Fruit fly (Drosophila melanogaster) whole organism, prepupa: ENCODE measurements around the gene hth.

Experiments used
- Blimp-1 ChIP-seq: fragments of 200-800 bp; sonication (Bioruptor generic); optimal IDR thresholded peaks from 3 replicates; lab custom pipeline; 2017; ENCODE audit warnings: missing biosample characterization, missing genetic modification characterization, mild to moderate bottlenecking, moderate library complexity, missing genetic modification reagents
- CG10631 ChIP-seq: fragments of 200-800 bp; sonication (Bioruptor generic); optimal IDR thresholded peaks from 2 replicates; lab custom pipeline; 2016; ENCODE audit warnings: missing biosample characterization, missing genetic modification characterization
- CG11762 ChIP-seq: fragments of 200-800 bp; sonication (Bioruptor generic); optimal IDR thresholded peaks from 3 replicates; lab custom pipeline; 2016; ENCODE audit warnings: missing biosample characterization, missing genetic modification characterization; ENCODE audit not compliant: insufficient read depth
- CG15336 ChIP-seq: fragments of 200-800 bp; sonication (Bioruptor generic); IDR thresholded peaks from 2 replicates; pipeline ENCODE4 v1.3.6; 2022; ENCODE audit warnings: missing biosample characterization, missing genetic modification characterization
- CG3032 ChIP-seq: fragments of 200-800 bp; optimal IDR thresholded peaks from 2 replicates; lab custom pipeline; 2019; ENCODE audit warnings: missing biosample characterization, mild to moderate bottlenecking, missing genetic modification characterization, moderate library complexity
- CG31627 ChIP-seq: fragments of 200-800 bp; sonication (Bioruptor generic); optimal IDR thresholded peaks from 3 replicates; lab custom pipeline; 2016; ENCODE audit warnings: missing biosample characterization, missing genetic modification characterization
- CG3919 ChIP-seq: fragments of 200-800 bp; sonication (Bioruptor generic); optimal IDR thresholded peaks from 3 replicates; lab custom pipeline; 2016; ENCODE audit warnings: missing biosample characterization, missing genetic modification characterization
- CG6163 ChIP-seq: fragments of 200-800 bp; sonication (Bioruptor generic); IDR thresholded peaks from 3 replicates; pipeline ENCODE4 v1.3.6; 2022; ENCODE audit warnings: missing biosample characterization, missing genetic modification characterization
- CG6808 ChIP-seq: fragments of 200-800 bp; sonication (Bioruptor generic); optimal IDR thresholded peaks from 3 replicates; lab custom pipeline; 2017; ENCODE audit warnings: missing biosample characterization, missing genetic modification characterization, mild to moderate bottlenecking, moderate library complexity, missing genetic modification reagents
- CG6854 ChIP-seq: fragments of 200-800 bp; sonication (Bioruptor generic); optimal IDR thresholded peaks from 2 replicates; lab custom pipeline; 2017; ENCODE audit warnings: missing biosample characterization, mild to moderate bottlenecking, missing genetic modification characterization
- CG7368 ChIP-seq: fragments of 200-800 bp; sonication (Bioruptor generic); optimal IDR thresholded peaks from 3 replicates; lab custom pipeline; 2016; ENCODE audit warnings: missing biosample characterization, missing genetic modification characterization
- CG9139 ChIP-seq: fragments of 200-800 bp; sonication (Bioruptor generic); optimal IDR thresholded peaks from 3 replicates; lab custom pipeline; 2017; ENCODE audit warnings: missing biosample characterization, mild to moderate bottlenecking, missing genetic modification characterization
- Eip75B ChIP-seq: fragments of 200-800 bp; sonication (Bioruptor generic); optimal IDR thresholded peaks from 3 replicates; lab custom pipeline; 2016; ENCODE audit warnings: missing biosample characterization, missing genetic modification characterization
- Eip78C ChIP-seq: fragments of 200-800 bp; sonication (Bioruptor generic); peaks from one replicate; lab custom pipeline; 2016; ENCODE audit warnings: missing biosample characterization, missing genetic modification characterization
- Eip93F ChIP-seq: fragments of 200-800 bp; sonication (Bioruptor generic); optimal IDR thresholded peaks from 2 replicates; lab custom pipeline; 2016; ENCODE audit warnings: missing biosample characterization, mild to moderate bottlenecking, missing genetic modification characterization
- Ets96B ChIP-seq: fragments of 200-800 bp; optimal IDR thresholded peaks from 2 replicates; lab custom pipeline; 2019; ENCODE audit warnings: missing biosample characterization, mild to moderate bottlenecking, missing genetic modification characterization, moderate library complexity
- Hr39 ChIP-seq: fragments of 200-800 bp; sonication (Bioruptor generic); optimal IDR thresholded peaks from 2 replicates; lab custom pipeline; 2016; ENCODE audit warnings: missing biosample characterization, missing genetic modification characterization
- Hr4 ChIP-seq: fragments of 200-800 bp; sonication (Bioruptor generic); optimal IDR thresholded peaks from 3 replicates; lab custom pipeline; 2016; ENCODE audit warnings: missing biosample characterization, missing genetic modification characterization
- Met ChIP-seq: fragments of 200-800 bp; sonication (Bioruptor generic); optimal IDR thresholded peaks from 3 replicates; lab custom pipeline; 2016; ENCODE audit warnings: missing biosample characterization, missing genetic modification characterization
- OdsH ChIP-seq: fragments of 200-800 bp; sonication (Bioruptor generic); optimal IDR thresholded peaks from 3 replicates; lab custom pipeline; 2016; ENCODE audit warnings: missing biosample characterization, missing genetic modification characterization
- Smox ChIP-seq: fragments of 200-800 bp; sonication (Bioruptor generic); optimal IDR thresholded peaks from 3 replicates; lab custom pipeline; 2016; ENCODE audit warnings: missing biosample characterization, missing genetic modification characterization
- Sox102F ChIP-seq: fragments of 200-800 bp; sonication (Bioruptor generic); optimal IDR thresholded peaks from 2 replicates; lab custom pipeline; 2016; ENCODE audit warnings: missing biosample characterization, mild to moderate bottlenecking, missing genetic modification characterization
- achi ChIP-seq: fragments of 200-800 bp; sonication (Bioruptor generic); optimal IDR thresholded peaks from 3 replicates; lab custom pipeline; 2016; ENCODE audit warnings: missing biosample characterization, missing genetic modification characterization
- acj6 ChIP-seq: fragments of 200-800 bp; sonication (Bioruptor generic); optimal IDR thresholded peaks from 3 replicates; lab custom pipeline; 2016; ENCODE audit warnings: missing biosample characterization, missing genetic modification characterization
- cyc ChIP-seq: fragments of 200-800 bp; sonication (Bioruptor generic); optimal IDR thresholded peaks from 3 replicates; lab custom pipeline; 2016; ENCODE audit warnings: missing biosample characterization, missing genetic modification characterization
- dac ChIP-seq: fragments of 200-800 bp; sonication (Bioruptor generic); optimal IDR thresholded peaks from 2 replicates; lab custom pipeline; 2017; ENCODE audit warnings: missing biosample characterization, mild to moderate bottlenecking, missing genetic modification characterization
- dsx ChIP-seq: fragments of 200-800 bp; optimal IDR thresholded peaks from 3 replicates; lab custom pipeline; 2019; ENCODE audit warnings: missing biosample characterization, mild to moderate bottlenecking, missing genetic modification characterization, moderate library complexity; ENCODE audit not compliant: poor library complexity, severe bottlenecking
- eg ChIP-seq: fragments of 200-800 bp; sonication (Bioruptor generic); IDR thresholded peaks from 3 replicates; pipeline ENCODE4 v1.3.6; 2022; ENCODE audit warnings: missing biosample characterization, missing genetic modification characterization
- esn ChIP-seq: fragments of 200-800 bp; sonication (Bioruptor generic); optimal IDR thresholded peaks from 2 replicates; lab custom pipeline; 2016; ENCODE audit warnings: missing biosample characterization, mild to moderate bottlenecking, missing genetic modification characterization, moderate library complexity
- lz ChIP-seq: fragments of 200-800 bp; sonication (Bioruptor generic); optimal IDR thresholded peaks from 3 replicates; lab custom pipeline; 2016; ENCODE audit warnings: missing biosample characterization, missing genetic modification characterization
- pdm3 ChIP-seq: fragments of 200-800 bp; sonication (Bioruptor generic); optimal IDR thresholded peaks from 3 replicates; lab custom pipeline; 2016; ENCODE audit warnings: missing biosample characterization, missing genetic modification characterization
- salr ChIP-seq, 2 experiments: fragments of 200-800 bp; sonication (Bioruptor generic); optimal IDR thresholded peaks; 3 replicates each; lab custom pipeline; 2016 to 2018; ENCODE audit warnings: missing biosample characterization in 2 of 2, missing genetic modification characterization in 2 of 2, mild to moderate bottlenecking in 1 of 2
- ss ChIP-seq, 2 experiments: fragments of 200-800 bp; sonication (Bioruptor generic); optimal IDR thresholded peaks; 2 replicates in 1 of 2; 3 replicates in 1 of 2; lab custom pipeline; 2017 to 2018; ENCODE audit warnings: mild to moderate bottlenecking in 2 of 2, missing biosample characterization in 2 of 2, missing genetic modification characterization in 2 of 2, moderate library complexity in 1 of 2
- svp ChIP-seq: fragments of 200-800 bp; sonication (Bioruptor generic); peaks from one replicate; lab custom pipeline; 2016; ENCODE audit warnings: missing biosample characterization, missing genetic modification characterization
- vri ChIP-seq: fragments of 200-800 bp; sonication (Bioruptor generic); optimal IDR thresholded peaks from 3 replicates; lab custom pipeline; 2016; ENCODE audit warnings: missing biosample characterization, mild to moderate bottlenecking, missing genetic modification characterization

hth gene

dm6 chr3R:10626066-10626465 is 13.3 kb downstream of the hth start:
- TF ChIP-seq cyc (GFP tag; lab: Kevin White, UChicago): no peak
- TF ChIP-seq svp (GFP tag; lab: Kevin White, UChicago): peak; percentile 47

DNA sequence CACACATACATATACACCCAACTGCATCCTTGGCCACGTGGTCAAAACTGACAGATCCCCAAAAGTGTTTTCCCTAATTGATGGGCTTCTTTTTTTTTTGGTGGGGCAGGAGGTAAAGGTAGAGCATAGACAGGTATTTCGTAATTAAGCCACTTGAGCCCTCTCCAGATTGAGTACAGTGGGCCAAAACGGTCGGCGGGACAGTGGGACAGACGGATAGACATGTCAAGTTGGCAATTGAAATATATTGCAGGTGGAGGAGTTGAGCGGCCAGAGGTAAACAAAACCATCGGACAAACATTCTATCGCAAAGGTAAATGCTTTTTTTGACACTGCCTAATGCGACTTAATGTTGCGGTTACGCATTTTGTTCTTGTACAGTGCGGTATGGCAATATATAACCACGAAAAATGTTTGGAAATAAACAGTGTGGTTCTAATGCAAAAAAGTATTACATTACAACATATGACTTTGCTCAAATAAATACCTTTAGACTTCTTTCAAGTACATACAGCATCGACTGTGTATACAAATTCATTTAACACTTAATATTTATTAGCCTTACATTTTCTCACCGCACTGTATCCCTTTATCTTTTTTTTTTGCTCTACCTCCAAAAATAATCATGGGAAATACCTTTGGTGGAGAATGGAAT is 15.1 kb downstream of the hth start:
- TF ChIP-seq vri (no peak), Met (GFP tag; lab: Kevin White, UChicago) (no peak), CG10631 (no peak), Smox (GFP tag; lab: Kevin White, UChicago) (no peak), CG7368 (no peak), Sox102F (GFP tag; lab: Kevin White, UChicago) (no peak), lz (no peak), CG31627 (GFP tag; lab: Kevin White, UChicago) (no peak), CG6854 (GFP tag; lab: Kevin White, UChicago) (no peak), CG9139 (GFP tag; lab: Kevin White, UChicago) (no peak), pdm3 (GFP tag; lab: Kevin White, UChicago) (no peak), Eip93F (GFP tag; lab: Kevin White, UChicago) (no peak), achi (no peak)

dm6 chr3R:10623632-10624031 is 15.7 kb downstream of the hth start:
- no peak for TF ChIP-seq CG6808 (GFP tag; lab: Kevin White, UChicago)
- TF ChIP-seq Eip78C: no peak
- TF ChIP-seq dsx (GFP tag; lab: Kevin White, UChicago): no peak
- no peak for TF ChIP-seq OdsH
- TF ChIP-seq CG11762: no peak
- no peak for TF ChIP-seq CG3032 (tag; lab: Kevin White, UChicago)
- no peak for TF ChIP-seq Ets96B (tag; lab: Kevin White, UChicago)

DNA sequence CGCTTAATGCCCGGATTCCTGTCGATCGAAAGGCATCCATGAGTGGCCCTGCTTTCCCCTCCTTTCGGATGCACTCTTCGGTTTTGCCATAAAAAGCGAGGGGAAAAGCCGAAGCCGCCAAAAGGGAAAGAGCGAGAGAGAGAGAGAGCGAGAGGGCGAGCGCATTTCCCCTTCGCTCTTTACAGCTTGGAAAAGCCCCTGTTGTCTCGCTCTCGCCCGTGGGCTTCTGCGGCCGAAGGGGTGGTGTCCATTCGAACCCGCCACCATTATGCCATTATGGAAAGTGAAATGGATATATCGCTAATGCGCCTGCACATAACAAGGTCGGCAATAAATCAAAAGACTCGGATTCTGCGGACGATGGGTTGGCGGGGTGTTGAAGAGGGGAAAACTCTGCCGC is 17.2 kb downstream of the hth start:
- TF ChIP-seq CG3032 (tag; lab: Kevin White, UChicago) (peak; percentile 6), Eip78C (peak; percentile 13), salr (GFP tag; optimal IDR thresholded peaks at IDR 0.05; lab: Kevin White, UChicago) (peak in 1 of 2 experiments; percentile 31), Blimp-1 (GFP tag; lab: Kevin White, UChicago) (peak; percentile 50), eg (GFP tag; lab: Robert Waterston, UW) (0 out of 3 replicates have a peak, but pooled peaks have one; percentile 36), acj6 (GFP tag; lab: Kevin White, UChicago) (no peak), CG7368 (no peak), dsx (GFP tag; lab: Kevin White, UChicago) (peak; percentile 29), CG6854 (GFP tag; lab: Kevin White, UChicago) (no peak), ss (GFP tag; optimal IDR thresholded peaks at IDR 0.05; lab: Kevin White, UChicago) (peak; percentile 2 to 10), svp (GFP tag; lab: Kevin White, UChicago) (peak; percentile 57), CG15336 (GFP tag; lab: Robert Waterston, UW) (no peak)

- no peak for TF ChIP-seq CG10631
- TF ChIP-seq OdsH: no peak
- no peak for TF ChIP-seq Hr39 (GFP tag; lab: Kevin White, UChicago)
- TF ChIP-seq Eip75B: no peak
- no peak for TF ChIP-seq svp (GFP tag; lab: Kevin White, UChicago)
- TF ChIP-seq, all 60 proteins: peak for 0
Measured at dm6 chr3R:10618832-10619231, 20.5 kb downstream of the hth start.

DNA sequence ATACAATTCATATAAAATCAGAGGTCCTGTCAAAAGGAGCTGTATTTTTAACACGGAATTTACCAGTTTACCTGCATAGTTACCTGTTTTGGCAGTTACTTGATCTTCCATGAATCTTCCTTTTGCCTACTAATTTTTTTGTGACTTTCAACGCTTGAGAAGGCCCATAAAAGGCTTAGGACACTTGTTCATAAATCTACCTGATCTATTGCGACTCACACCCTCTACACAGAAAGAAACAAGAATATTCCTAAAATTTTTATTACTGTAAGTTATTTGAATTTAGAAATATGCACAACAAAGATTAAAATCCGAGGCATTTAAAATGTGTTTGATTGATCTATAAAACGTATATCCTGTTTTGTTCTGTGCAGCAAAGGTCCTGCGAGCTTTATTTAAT is 21.7 kb downstream of the hth start:
- TF ChIP-seq CG3919 (GFP tag; lab: Kevin White, UChicago) (no peak), esn (GFP tag; lab: Kevin White, UChicago) (no peak), CG6808 (GFP tag; lab: Kevin White, UChicago) (no peak), dac (GFP tag; lab: Kevin White, UChicago) (no peak), Hr4 (GFP tag; lab: Kevin White, UChicago) (no peak), OdsH (no peak), CG11762 (no peak), lz (no peak), CG31627 (GFP tag; lab: Kevin White, UChicago) (no peak), CG6854 (GFP tag; lab: Kevin White, UChicago) (no peak), salr (GFP tag; optimal IDR thresholded peaks at IDR 0.05; lab: Kevin White, UChicago) (no peak), CG15336 (GFP tag; lab: Robert Waterston, UW) (no peak), Sox102F (GFP tag; lab: Kevin White, UChicago) (no peak), acj6 (GFP tag; lab: Kevin White, UChicago) (no peak), CG9139 (GFP tag; lab: Kevin White, UChicago) (no peak), CG3032 (tag; lab: Kevin White, UChicago) (no peak), CG6163 (GFP tag; lab: Robert Waterston, UW) (no peak)
- TF ChIP-seq, all 60 proteins: peak for 0
